Worm (Caenorhabditis elegans) whole organism, L1 larva: ENCODE measurements around the gene F01D5.3.

ENCODE experiments used
- C04F5.9 ChIP-seq: sonication (generic microtip); optimal IDR thresholded peaks from 2 replicates; lab custom pipeline; 2016; ENCODE audit warnings: missing genetic modification characterization, missing compliant biosample characterization
- C16A3.4 ChIP-seq: fragments of 150-350 bp; optimal IDR thresholded peaks from 2 replicates; lab custom pipeline; 2014; ENCODE audit warnings: missing biosample characterization, missing genetic modification characterization
- F16B12.6 ChIP-seq: fragments of 150-350 bp; optimal IDR thresholded peaks from 2 replicates; lab custom pipeline; 2014; ENCODE audit warnings: missing biosample characterization, missing genetic modification characterization
- alr-1 ChIP-seq: fragments of 200-800 bp; sonication (Bioruptor generic); optimal IDR thresholded peaks from 2 replicates; lab custom pipeline; 2018; ENCODE audit warnings: borderline replicate concordance, mild to moderate bottlenecking, missing genetic modification characterization, missing compliant biosample characterization
- ama-1 ChIP-seq: fragments of 150-350 bp; optimal IDR thresholded peaks from 2 replicates; lab custom pipeline; 2014
- blmp-1 ChIP-seq: fragments of 150-350 bp; optimal IDR thresholded peaks from 2 replicates; lab custom pipeline; 2014; ENCODE audit warnings: missing biosample characterization, missing genetic modification characterization
- dsc-1 ChIP-seq: sonication (generic microtip); optimal IDR thresholded peaks from 2 replicates; lab custom pipeline; 2016; ENCODE audit warnings: mild to moderate bottlenecking, missing genetic modification characterization, missing compliant biosample characterization
- efl-1 ChIP-seq, 4 experiments: fragments of 150-350 bp; optimal IDR thresholded peaks in 3 of 4; peaks in 1 of 4; 1 replicate in 1 of 4; 2 replicates in 3 of 4; lab custom pipeline; 2014; ENCODE audit warnings: missing biosample characterization in 2 of 4, missing genetic modification characterization in 2 of 4, missing genetic modification reagents in 2 of 4
- elt-2 ChIP-seq: sonication (generic microtip); optimal IDR thresholded peaks from 2 replicates; lab custom pipeline; 2016; ENCODE audit warnings: missing genetic modification characterization, mild to moderate bottlenecking, inconsistent platforms, missing compliant biosample characterization, missing genetic modification reagents
- ets-5 ChIP-seq: fragments of 200-800 bp; sonication (Bioruptor generic); IDR thresholded peaks from 2 replicates; pipeline ENCODE4 v1.3.6; 2022; ENCODE audit warnings: missing genetic modification characterization, missing compliant biosample characterization
- fkh-10 ChIP-seq: sonication (generic microtip); optimal IDR thresholded peaks from 2 replicates; lab custom pipeline; 2017; ENCODE audit warnings: missing biosample characterization, missing genetic modification reagents, missing genetic modification characterization
- fos-1 ChIP-seq: fragments of 150-350 bp; optimal IDR thresholded peaks from 2 replicates; lab custom pipeline; 2014; ENCODE audit warnings: missing biosample characterization, missing genetic modification characterization
- hpl-2 ChIP-seq: fragments of 150-350 bp; optimal IDR thresholded peaks from 2 replicates; lab custom pipeline; 2014; ENCODE audit warnings: missing biosample characterization, missing genetic modification reagents, missing genetic modification characterization
- lin-13 ChIP-seq: fragments of 150-350 bp; optimal IDR thresholded peaks from 2 replicates; lab custom pipeline; 2014; ENCODE audit warnings: missing biosample characterization, missing genetic modification reagents, missing genetic modification characterization
- lin-14 ChIP-seq: fragments of 200-800 bp; sonication (Bioruptor generic); optimal IDR thresholded peaks from 2 replicates; lab custom pipeline; 2018; ENCODE audit warnings: mild to moderate bottlenecking, missing genetic modification characterization, moderate library complexity, missing compliant biosample characterization
- lin-15B ChIP-seq: fragments of 150-350 bp; sonication (generic microtip); optimal IDR thresholded peaks from 3 replicates; lab custom pipeline; 2014; ENCODE audit warnings: missing biosample characterization, missing genetic modification characterization
- mdl-1 ChIP-seq, 2 experiments: fragments of 150-350 bp; optimal IDR thresholded peaks; 2 replicates each; lab custom pipeline; 2014 to 2017; ENCODE audit warnings: missing biosample characterization in 2 of 2, missing genetic modification characterization in 2 of 2, inconsistent platforms in 1 of 2
- nhr-11 ChIP-seq: fragments of 150-350 bp; optimal IDR thresholded peaks from 2 replicates; lab custom pipeline; 2014; ENCODE audit warnings: missing biosample characterization, missing genetic modification characterization
- nhr-12 ChIP-seq: sonication (generic microtip); optimal IDR thresholded peaks from 2 replicates; lab custom pipeline; 2017; ENCODE audit warnings: missing biosample characterization, missing genetic modification characterization
- nhr-19 ChIP-seq: fragments of 200-800 bp; sonication (Bioruptor generic); conservative IDR thresholded peaks from 2 replicates; pipeline ENCODE4 v1.3.6; 2022; ENCODE audit warnings: missing genetic modification characterization, missing compliant biosample characterization
- nhr-28 ChIP-seq: fragments of 150-350 bp; optimal IDR thresholded peaks from 2 replicates; lab custom pipeline; 2014; ENCODE audit warnings: missing biosample characterization, missing genetic modification characterization
- nhr-47 ChIP-seq: sonication (generic microtip); optimal IDR thresholded peaks from 2 replicates; lab custom pipeline; 2016; ENCODE audit warnings: mild to moderate bottlenecking, missing genetic modification characterization, moderate library complexity, missing compliant biosample characterization
- nhr-71 ChIP-seq: sonication (generic microtip); optimal IDR thresholded peaks from 2 replicates; lab custom pipeline; 2016; ENCODE audit warnings: mild to moderate bottlenecking, missing genetic modification characterization, moderate library complexity, missing compliant biosample characterization
- nhr-84 ChIP-seq: sonication (generic microtip); optimal IDR thresholded peaks from 2 replicates; lab custom pipeline; 2017; ENCODE audit warnings: missing biosample characterization, missing genetic modification characterization
- nhr-85 ChIP-seq: sonication (generic microtip); peaks from one replicate; lab custom pipeline; 2016; ENCODE audit warnings: missing genetic modification characterization, inconsistent platforms, missing compliant biosample characterization
- nhr-90 ChIP-seq: sonication (generic microtip); optimal IDR thresholded peaks from 2 replicates; lab custom pipeline; 2016; ENCODE audit warnings: mild to moderate bottlenecking, missing genetic modification characterization, missing compliant biosample characterization; ENCODE audit not compliant: poor library complexity
- pag-3 ChIP-seq: sonication (generic microtip); optimal IDR thresholded peaks from 2 replicates; lab custom pipeline; 2017; ENCODE audit warnings: missing genetic modification characterization, mild to moderate bottlenecking, missing compliant biosample characterization, antibody characterized with exemption, borderline replicate concordance; ENCODE audit not compliant: insufficient read depth
- snpc-4 ChIP-seq: fragments of 150-350 bp; optimal IDR thresholded peaks from 2 replicates; lab custom pipeline; 2014; ENCODE audit warnings: missing biosample characterization, missing genetic modification characterization
- snu-23 ChIP-seq: sonication (generic microtip); optimal IDR thresholded peaks from 2 replicates; lab custom pipeline; 2016; ENCODE audit warnings: missing genetic modification characterization, missing compliant biosample characterization
- sptf-1 ChIP-seq: fragments of 150-350 bp; optimal IDR thresholded peaks from 2 replicates; lab custom pipeline; 2014; ENCODE audit warnings: missing biosample characterization, missing genetic modification characterization
- sup-37 ChIP-seq: fragments of 200-800 bp; sonication (Bioruptor generic); optimal IDR thresholded peaks from 2 replicates; lab custom pipeline; 2018; ENCODE audit warnings: mild to moderate bottlenecking, missing genetic modification characterization, missing compliant biosample characterization
- unc-30 ChIP-seq: sonication (generic microtip); optimal IDR thresholded peaks from 2 replicates; lab custom pipeline; 2017; ENCODE audit warnings: missing biosample characterization, missing genetic modification characterization
- unc-98 ChIP-seq: fragments of 200-800 bp; sonication (Bioruptor generic); IDR thresholded peaks from 2 replicates; pipeline ENCODE4 v1.3.6; 2022; ENCODE audit warnings: missing genetic modification characterization, missing compliant biosample characterization
- vab-15 ChIP-seq: sonication (generic microtip); optimal IDR thresholded peaks from 2 replicates; lab custom pipeline; 2017; ENCODE audit warnings: missing genotype, mild to moderate bottlenecking, missing genetic modification characterization, missing compliant biosample characterization
- zag-1 ChIP-seq: fragments of 150-350 bp; optimal IDR thresholded peaks from 2 replicates; lab custom pipeline; 2014; ENCODE audit warnings: missing biosample characterization, missing genetic modification characterization
- ztf-11 ChIP-seq, 2 experiments: sonication (generic microtip); optimal IDR thresholded peaks; 2 replicates each; lab custom pipeline; 2016 to 2017; ENCODE audit warnings: missing genetic modification characterization in 2 of 2, missing biosample characterization in 1 of 2, missing compliant biosample characterization in 1 of 2
- ztf-4 ChIP-seq: fragments of 150-350 bp; optimal IDR thresholded peaks from 2 replicates; lab custom pipeline; 2014; ENCODE audit warnings: missing biosample characterization, missing genetic modification characterization

The F01D5.3 gene

ce11 chrII:14008359-14008758 lies 8.4 kb upstream of the F01D5.3 start, which contains the start of gene F01D5.7:
Gene F01D5.7 (plus strand): TSS chrII:14008659.
- TF ChIP-seq unc-30 (tag; lab: Kevin White, UChicago), result no peak
- TF ChIP-seq lin-13 (GFP tag; lab: Kevin White, UChicago), result no peak
- no peak for TF ChIP-seq nhr-19 (GFP tag; lab: Robert Waterston, UW)
- no peak for TF ChIP-seq ama-1 (lab: Kevin White, UChicago)
- TF ChIP-seq fkh-10, result no peak
- TF ChIP-seq nhr-47 (tag; lab: Kevin White, UChicago), result no peak
- TF ChIP-seq hpl-2 (GFP tag; lab: Kevin White, UChicago), result no peak
- no peak for TF ChIP-seq dsc-1 (tag; lab: Kevin White, UChicago)
- TF ChIP-seq pag-3 (tag; lab: Kevin White, UChicago), result no peak
- TF ChIP-seq nhr-11 (tag; lab: Kevin White, UChicago), result no peak
- no peak for TF ChIP-seq mdl-1 (tag; optimal IDR thresholded peaks at IDR 0.05; lab: Kevin White, UChicago)
- no peak for TF ChIP-seq ztf-11 (tag; optimal IDR thresholded peaks at IDR 0.05; lab: Kevin White, UChicago)
- no peak for TF ChIP-seq nhr-12
- TF ChIP-seq nhr-84, result no peak
- TF ChIP-seq nhr-85 (tag; lab: Kevin White, UChicago), result no peak

- TF ChIP-seq sptf-1 (tag; lab: Kevin White, UChicago) (no peak), nhr-71 (tag; lab: Kevin White, UChicago) (no peak), elt-2 (no peak), ztf-4 (tag; lab: Kevin White, UChicago) (no peak), vab-15 (tag; lab: Kevin White, UChicago) (no peak), mdl-1 (tag; optimal IDR thresholded peaks at IDR 0.05; lab: Kevin White, UChicago) (no peak), nhr-47 (tag; lab: Kevin White, UChicago) (no peak), fos-1 (tag; lab: Kevin White, UChicago) (no peak), unc-98 (GFP tag; lab: Robert Waterston, UW) (no peak), blmp-1 (tag; lab: Kevin White, UChicago) (no peak), snpc-4 (no peak), nhr-84 (no peak), F16B12.6 (tag; lab: Kevin White, UChicago) (no peak), nhr-90 (tag; lab: Kevin White, UChicago) (no peak), alr-1 (tag; lab: Kevin White, UChicago) (no peak), C16A3.4 (no peak), lin-13 (GFP tag; lab: Kevin White, UChicago) (no peak), ztf-11 (tag; optimal IDR thresholded peaks at IDR 0.05; lab: Kevin White, UChicago) (no peak), zag-1 (tag; lab: Kevin White, UChicago) (no peak), efl-1 (optimal IDR thresholded peaks at IDR 0.05; lab: Kevin White, UChicago) (no peak), efl-1 (GFP tag; optimal IDR thresholded peaks at IDR 0.05 in 1 of 2; lab: Kevin White, UChicago) (no peak)
These were observed 6.3 kb upstream of the F01D5.3 start, which contains the start of gene F01D5.6 for ce11 chrII:14006210-14006609. Gene F01D5.6 (plus strand): TSS chrII:14006510.

ce11 chrII:14005183-14005582 lies 5.2 kb upstream of the F01D5.3 start:
- no peak for TF ChIP-seq nhr-28 (tag; lab: Kevin White, UChicago)
- no peak for TF ChIP-seq C04F5.9 (tag; lab: Kevin White, UChicago)
- no peak for TF ChIP-seq lin-14 (GFP tag; lab: Kevin White, UChicago)
- TF ChIP-seq C16A3.4, result no peak
- no peak for TF ChIP-seq efl-1 (optimal IDR thresholded peaks at IDR 0.05; lab: Kevin White, UChicago)
- peak in 1 of 2 experiments; percentile 75 for TF ChIP-seq efl-1 (GFP tag; optimal IDR thresholded peaks at IDR 0.05 in 1 of 2; lab: Kevin White, UChicago)
- no peak for TF ChIP-seq sup-37 (GFP tag; lab: Kevin White, UChicago)
- no peak for TF ChIP-seq ets-5 (GFP tag; lab: Robert Waterston, UW)

DNA sequence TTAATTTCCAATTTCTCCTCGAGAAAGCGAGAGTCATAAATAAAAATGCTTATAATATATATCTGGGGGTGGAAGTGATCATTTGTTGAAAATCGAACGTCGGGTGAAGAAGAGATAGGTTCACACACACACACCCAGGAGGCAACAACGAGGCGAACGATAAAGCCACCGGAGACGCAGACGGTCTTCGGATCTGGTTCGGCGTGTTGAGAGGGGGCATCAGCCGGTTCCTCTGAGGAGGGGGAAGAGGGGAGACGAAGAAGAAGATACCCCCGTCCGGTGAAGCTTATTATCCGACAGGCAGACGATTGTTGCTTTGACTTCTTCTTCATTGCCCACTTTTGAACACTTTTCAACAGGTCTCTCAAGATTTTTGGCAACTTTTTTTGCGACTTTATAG lies 4.8 kb upstream of the F01D5.3 start:
- no peak for TF ChIP-seq lin-15B (tag; lab: Kevin White, UChicago)
- no peak for TF ChIP-seq snu-23
- peak; percentile 44 for TF ChIP-seq blmp-1 (tag; lab: Kevin White, UChicago)
